Fruit fly (Drosophila melanogaster) whole organism, adult: ENCODE data around the gene VhaM9.7-d.

ENCODE experiments used
- CG14711 ChIP-seq: fragments of 200-800 bp; sonication (Bioruptor generic); optimal IDR thresholded peaks from 2 replicates; lab custom pipeline; 2018; ENCODE audit warnings: missing biosample characterization, mild to moderate bottlenecking, missing genetic modification characterization, moderate library complexity
- CG7101 ChIP-seq: fragments of 200-800 bp; sonication (Bioruptor generic); optimal IDR thresholded peaks from 2 replicates; lab custom pipeline; 2018; ENCODE audit warnings: missing biosample characterization, mild to moderate bottlenecking, missing genetic modification characterization, moderate library complexity
- kay ChIP-seq: fragments of 200-800 bp; sonication (Bioruptor generic); peaks from one replicate; lab custom pipeline; 2016; ENCODE audit warnings: missing biosample characterization, missing genetic modification characterization, borderline replicate concordance
- pad ChIP-seq: fragments of 200-800 bp; sonication (Bioruptor generic); optimal IDR thresholded peaks from 3 replicates; lab custom pipeline; 2017; ENCODE audit warnings: missing biosample characterization, missing genetic modification characterization, mild to moderate bottlenecking, moderate library complexity, missing genetic modification reagents

DNA sequence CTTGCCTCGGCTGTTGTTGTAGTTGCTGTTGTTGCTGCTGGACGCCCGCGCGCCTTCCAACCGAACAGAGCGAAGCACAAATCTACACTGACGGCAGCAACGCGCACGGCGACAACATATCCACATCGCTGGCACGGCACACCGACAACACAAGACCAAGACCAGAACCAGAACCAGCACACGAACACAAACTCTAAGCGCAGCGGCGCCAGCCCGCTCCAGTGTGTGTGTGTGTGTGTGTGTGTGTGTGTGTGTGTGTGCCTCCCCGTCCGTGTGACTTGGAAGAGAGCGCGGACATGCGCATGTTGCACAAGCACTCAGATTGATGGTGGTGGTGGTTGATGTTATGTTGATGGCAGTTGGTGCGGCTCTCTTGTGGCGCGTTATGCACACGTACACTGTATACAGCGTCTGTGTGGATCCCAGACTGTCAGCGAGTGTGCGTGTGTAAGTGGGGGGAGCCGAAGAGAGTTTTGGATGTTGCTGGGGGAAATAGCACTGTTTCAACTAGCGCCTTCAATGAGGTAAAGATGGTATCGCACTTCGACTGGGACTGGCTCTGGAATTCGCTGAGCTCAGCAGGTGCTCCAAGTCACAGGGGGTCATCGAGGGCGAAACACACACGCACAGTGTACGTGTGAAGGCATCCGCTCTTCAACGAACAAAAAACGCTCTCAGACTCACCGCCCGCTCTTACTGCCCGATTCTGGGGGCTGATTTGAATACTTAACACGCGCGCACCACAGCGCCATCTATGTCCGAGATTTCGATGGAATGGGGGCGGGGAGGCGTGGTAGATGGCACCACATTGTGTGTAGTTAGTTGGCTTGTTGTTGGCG lies 40.6 kb upstream of the VhaM9.7-d start:
- TF ChIP-seq CG7101 (tag; lab: Kevin White, UChicago) (no peak), CG14711 (no peak), kay (no peak), pad (no peak)
